Worm (Caenorhabditis elegans) whole organism, L1 larva: Measurements from ENCODE around the gene cutl-19.

Source experiments
- ama-1 ChIP-seq: fragments of 150-350 bp; optimal IDR thresholded peaks from 2 replicates; lab custom pipeline; 2014
- ces-1 ChIP-seq: fragments of 150-350 bp; optimal IDR thresholded peaks from 2 replicates; lab custom pipeline; 2014; ENCODE audit warnings: missing biosample characterization, missing genetic modification reagents, missing genetic modification characterization
- efl-1 ChIP-seq, 4 experiments: fragments of 150-350 bp; optimal IDR thresholded peaks in 3 of 4; peaks in 1 of 4; 1 replicate in 1 of 4; 2 replicates in 3 of 4; lab custom pipeline; 2014; ENCODE audit warnings: missing biosample characterization in 2 of 4, missing genetic modification characterization in 2 of 4, missing genetic modification reagents in 2 of 4
- fkh-8 ChIP-seq: sonication (generic microtip); optimal IDR thresholded peaks from 2 replicates; lab custom pipeline; 2016; ENCODE audit warnings: mild to moderate bottlenecking, missing genetic modification characterization, missing compliant biosample characterization
- fos-1 ChIP-seq: fragments of 150-350 bp; optimal IDR thresholded peaks from 2 replicates; lab custom pipeline; 2014; ENCODE audit warnings: missing biosample characterization, missing genetic modification characterization
- jun-1 ChIP-seq: fragments of 150-350 bp; optimal IDR thresholded peaks from 2 replicates; lab custom pipeline; 2014; ENCODE audit warnings: missing biosample characterization, missing genetic modification reagents, missing genetic modification characterization
- nhr-237 ChIP-seq: fragments of 150-350 bp; optimal IDR thresholded peaks from 2 replicates; lab custom pipeline; 2014; ENCODE audit warnings: missing biosample characterization, missing genetic modification characterization
- nhr-76 ChIP-seq: sonication (generic microtip); optimal IDR thresholded peaks from 2 replicates; lab custom pipeline; 2017; ENCODE audit warnings: missing biosample characterization, missing genetic modification characterization
- unc-62 ChIP-seq: fragments of 150-350 bp; optimal IDR thresholded peaks from 2 replicates; lab custom pipeline; 2014; ENCODE audit warnings: missing biosample characterization, missing genetic modification reagents, missing genetic modification characterization
- vab-15 ChIP-seq: sonication (generic microtip); optimal IDR thresholded peaks from 2 replicates; lab custom pipeline; 2017; ENCODE audit warnings: missing genotype, mild to moderate bottlenecking, missing genetic modification characterization, missing compliant biosample characterization

DNA sequence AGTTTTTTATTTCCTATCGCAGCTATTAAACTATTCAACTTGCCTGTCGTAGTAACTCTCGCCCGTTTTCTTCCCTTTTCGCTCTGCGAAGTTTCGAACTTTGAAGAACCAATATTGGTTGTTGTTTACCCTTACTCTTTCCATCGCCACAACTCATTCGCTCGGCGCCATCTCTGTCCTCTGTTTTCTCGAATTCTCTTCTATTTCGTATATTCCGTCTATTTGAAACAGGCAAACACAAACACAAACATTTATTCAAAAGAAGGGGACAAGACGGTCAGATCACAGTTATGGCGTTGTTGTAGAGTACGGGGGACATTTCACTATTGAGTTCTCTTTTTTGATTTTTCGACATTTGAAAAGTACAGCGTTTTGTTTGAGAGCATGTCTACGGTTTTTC is 5.4 kb upstream of the cutl-19 start:
- TF ChIP-seq nhr-237 (no peak), fos-1 (no peak), efl-1 (optimal IDR thresholded peaks at IDR 0.05; lab: Kevin White, UChicago) (no peak), efl-1 (GFP tag; optimal IDR thresholded peaks at IDR 0.05 in 1 of 2; lab: Kevin White, UChicago) (peak in 1 of 2 experiments; percentile 67), nhr-76 (tag; lab: Kevin White, UChicago) (no peak), ama-1 (no peak), vab-15 (tag; lab: Kevin White, UChicago) (no peak), ces-1 (GFP tag; lab: Kevin White, UChicago) (no peak), unc-62 (GFP tag; lab: Kevin White, UChicago) (no peak), jun-1 (tag; lab: Kevin White, UChicago) (no peak), fkh-8 (tag; lab: Kevin White, UChicago) (no peak)
